Worm (Caenorhabditis elegans) whole organism, young adult: ENCODE results near the gene EEED8.14.

ENCODE experiments used
- B0035.1 ChIP-seq: sonication (generic microtip); optimal IDR thresholded peaks from 2 replicates; lab custom pipeline; 2016; ENCODE audit warnings: missing genetic modification characterization, mild to moderate bottlenecking, missing compliant biosample characterization, missing genotype, missing genetic modification reagents
- C06A6.2 ChIP-seq: fragments of 200-800 bp; sonication (Bioruptor generic); conservative IDR thresholded peaks from 2 replicates; pipeline ENCODE4 v1.3.6; 2022; ENCODE audit warnings: missing genetic modification characterization, missing compliant biosample characterization
- C17E4.6 ChIP-seq: fragments of 200-800 bp; sonication (Bioruptor generic); IDR thresholded peaks from 2 replicates; pipeline ENCODE4 v1.3.6; 2022; ENCODE audit warnings: missing genetic modification reagents, missing genetic modification characterization, missing compliant biosample characterization
- F10E7.11 ChIP-seq: sonication (generic microtip); optimal IDR thresholded peaks from 2 replicates; lab custom pipeline; 2017; ENCODE audit warnings: mild to moderate bottlenecking, missing genetic modification characterization, moderate library complexity, missing compliant biosample characterization
- F23B12.7 ChIP-seq: sonication (generic microtip); optimal IDR thresholded peaks from 2 replicates; lab custom pipeline; 2017; ENCODE audit warnings: missing genetic modification characterization, mild to moderate bottlenecking, missing compliant biosample characterization, antibody characterized with exemption, moderate library complexity; ENCODE audit not compliant: insufficient read depth
- F39B2.1 ChIP-seq: fragments of 200-800 bp; sonication (Bioruptor generic); IDR thresholded peaks from 2 replicates; pipeline ENCODE4 v1.3.6; 2022; ENCODE audit warnings: missing genetic modification reagents, missing genetic modification characterization, missing compliant biosample characterization
- F49E8.2 ChIP-seq: sonication (generic microtip); optimal IDR thresholded peaks from 3 replicates; lab custom pipeline; 2017; ENCODE audit warnings: missing genetic modification characterization, mild to moderate bottlenecking, missing compliant biosample characterization, antibody characterized with exemption, moderate library complexity; ENCODE audit not compliant: insufficient read depth
- Y53F4B.3 ChIP-seq: fragments of 200-800 bp; sonication (Bioruptor generic); IDR thresholded peaks from 2 replicates; pipeline ENCODE4 v1.3.6; 2022; ENCODE audit warnings: missing genetic modification reagents, missing genetic modification characterization, missing compliant biosample characterization
- Y56A3A.18 ChIP-seq: fragments of 200-800 bp; sonication (Bioruptor generic); IDR thresholded peaks from 2 replicates; pipeline ENCODE4 v1.3.6; 2022; ENCODE audit warnings: missing genetic modification reagents, missing genetic modification characterization, missing compliant biosample characterization
- Y79H2A.3 ChIP-seq: fragments of 200-800 bp; sonication (Bioruptor generic); conservative IDR thresholded peaks from 2 replicates; pipeline ENCODE4 v1.3.6; 2022; ENCODE audit warnings: missing genetic modification reagents, missing genetic modification characterization, missing compliant biosample characterization
- aptf-2 ChIP-seq: fragments of 200-800 bp; sonication (Bioruptor generic); conservative IDR thresholded peaks from 2 replicates; pipeline ENCODE4 v1.3.6; 2022; ENCODE audit warnings: missing genetic modification reagents, missing genetic modification characterization, missing compliant biosample characterization
- attf-5 ChIP-seq: fragments of 200-800 bp; sonication (Bioruptor generic); optimal IDR thresholded peaks from 2 replicates; lab custom pipeline; 2018; ENCODE audit warnings: mild to moderate bottlenecking, missing genetic modification characterization, missing compliant biosample characterization
- attf-6 ChIP-seq: fragments of 200-800 bp; sonication (Bioruptor generic); IDR thresholded peaks from 2 replicates; pipeline ENCODE4 v1.3.6; 2022; ENCODE audit warnings: missing genetic modification reagents, missing genetic modification characterization, missing compliant biosample characterization
- ccch-3 ChIP-seq: fragments of 200-800 bp; sonication (Bioruptor generic); optimal IDR thresholded peaks from 2 replicates; lab custom pipeline; 2018; ENCODE audit warnings: mild to moderate bottlenecking, missing genetic modification characterization, missing compliant biosample characterization
- ceh-58 ChIP-seq: fragments of 200-800 bp; sonication (Bioruptor generic); IDR thresholded peaks from 2 replicates; pipeline ENCODE4 v1.3.6; 2022; ENCODE audit warnings: missing genetic modification characterization, missing compliant biosample characterization
- dox-1 ChIP-seq: fragments of 200-800 bp; sonication (Bioruptor generic); IDR thresholded peaks from 2 replicates; pipeline ENCODE4 v1.3.6; 2022; ENCODE audit warnings: missing genetic modification reagents, missing genetic modification characterization, missing compliant biosample characterization
- dpl-1 ChIP-seq: fragments of 150-350 bp; optimal IDR thresholded peaks from 2 replicates; lab custom pipeline; 2014; ENCODE audit warnings: missing biosample characterization, missing genetic modification reagents, missing genetic modification characterization
- efl-1 ChIP-seq: fragments of 150-350 bp; optimal IDR thresholded peaks from 2 replicates; lab custom pipeline; 2014; ENCODE audit warnings: missing biosample characterization, missing genetic modification reagents, missing genetic modification characterization
- ets-4 ChIP-seq: fragments of 200-800 bp; sonication (Bioruptor generic); optimal IDR thresholded peaks from 2 replicates; lab custom pipeline; 2018; ENCODE audit warnings: mild to moderate bottlenecking, missing genetic modification characterization, missing compliant biosample characterization
- fkh-3 ChIP-seq: sonication (generic microtip); optimal IDR thresholded peaks from 2 replicates; lab custom pipeline; 2016; ENCODE audit warnings: mild to moderate bottlenecking, missing genetic modification characterization, missing compliant biosample characterization
- hlh-26 ChIP-seq: fragments of 200-800 bp; sonication (Bioruptor generic); conservative IDR thresholded peaks from 2 replicates; pipeline ENCODE4 v1.3.6; 2022; ENCODE audit warnings: missing genetic modification reagents, missing genetic modification characterization, missing compliant biosample characterization
- hmg-1.2 ChIP-seq: fragments of 200-800 bp; sonication (Bioruptor generic); IDR thresholded peaks from 2 replicates; pipeline ENCODE4 v1.3.6; 2022; ENCODE audit warnings: missing genetic modification reagents, missing genetic modification characterization, missing compliant biosample characterization
- hsf-1 ChIP-seq: fragments of 200-800 bp; sonication (Bioruptor generic); IDR thresholded peaks from 2 replicates; pipeline ENCODE4 v1.3.6; 2022; ENCODE audit warnings: missing genetic modification reagents, missing genetic modification characterization, missing compliant biosample characterization
- lin-40 ChIP-seq: sonication (generic microtip); optimal IDR thresholded peaks from 2 replicates; lab custom pipeline; 2016; ENCODE audit warnings: missing genetic modification characterization, mild to moderate bottlenecking, missing compliant biosample characterization, missing genotype, missing genetic modification reagents
- lin-54 ChIP-seq: fragments of 200-800 bp; sonication (Bioruptor generic); optimal IDR thresholded peaks from 2 replicates; lab custom pipeline; 2018; ENCODE audit warnings: mild to moderate bottlenecking, missing genetic modification characterization, missing compliant biosample characterization
- lir-1 ChIP-seq: fragments of 200-800 bp; sonication (Bioruptor generic); conservative IDR thresholded peaks from 2 replicates; pipeline ENCODE4 v1.3.6; 2022; ENCODE audit warnings: missing genetic modification reagents, missing genetic modification characterization, missing compliant biosample characterization
- lsl-1 ChIP-seq: fragments of 200-800 bp; sonication (Bioruptor generic); optimal IDR thresholded peaks from 2 replicates; lab custom pipeline; 2018; ENCODE audit warnings: mild to moderate bottlenecking, missing genetic modification characterization, moderate library complexity, missing compliant biosample characterization
- lsy-27 ChIP-seq: sonication (generic microtip); optimal IDR thresholded peaks from 2 replicates; lab custom pipeline; 2017; ENCODE audit warnings: missing genetic modification characterization, mild to moderate bottlenecking, missing compliant biosample characterization, antibody characterized with exemption, missing genotype, borderline replicate concordance; ENCODE audit not compliant: insufficient read depth
- madf-8 ChIP-seq: fragments of 200-800 bp; sonication (Bioruptor generic); conservative IDR thresholded peaks from 2 replicates; pipeline ENCODE4 v1.3.6; 2022; ENCODE audit warnings: missing genetic modification reagents, missing genetic modification characterization, missing compliant biosample characterization
- mes-4 ChIP-seq: sonication (generic microtip); optimal IDR thresholded peaks from 2 replicates; lab custom pipeline; 2016; ENCODE audit warnings: missing genotype, missing genetic modification characterization, missing compliant biosample characterization
- mxl-1 ChIP-seq: sonication (generic microtip); optimal IDR thresholded peaks from 2 replicates; lab custom pipeline; 2016; ENCODE audit warnings: missing genetic modification characterization, missing compliant biosample characterization
- nfyb-1 ChIP-seq: fragments of 200-800 bp; sonication (Bioruptor generic); IDR thresholded peaks from 2 replicates; pipeline ENCODE4 v1.3.6; 2022; ENCODE audit warnings: missing genetic modification reagents, missing genetic modification characterization, missing compliant biosample characterization
- nhr-120 ChIP-seq: fragments of 200-800 bp; sonication (Bioruptor generic); IDR thresholded peaks from 2 replicates; pipeline ENCODE4 v1.3.6; 2022; ENCODE audit warnings: missing genetic modification characterization, missing compliant biosample characterization
- nhr-179 ChIP-seq: sonication (generic microtip); optimal IDR thresholded peaks from 2 replicates; lab custom pipeline; 2016; ENCODE audit warnings: mild to moderate bottlenecking, missing genetic modification characterization, missing compliant biosample characterization
- pbrm-1 ChIP-seq: fragments of 200-800 bp; sonication (Bioruptor generic); IDR thresholded peaks from 2 replicates; pipeline ENCODE4 v1.3.6; 2022; ENCODE audit warnings: missing genetic modification reagents, missing genetic modification characterization, missing compliant biosample characterization
- rec-8 ChIP-seq, 2 experiments: sonication (generic microtip); optimal IDR thresholded peaks; 2 replicates each; lab custom pipeline; 2016; ENCODE audit warnings: mild to moderate bottlenecking in 2 of 2, missing genetic modification characterization in 2 of 2, missing genetic modification reagents in 2 of 2, missing genotype in 2 of 2, missing biosample characterization in 1 of 2, missing compliant biosample characterization in 1 of 2, moderate library complexity in 1 of 2
- rpc-1 ChIP-seq, 2 experiments: fragments of 150-350 bp in 1 of 2; sonication (generic microtip) in 1 of 2; optimal IDR thresholded peaks; 2 replicates each; lab custom pipeline; 2014 to 2018; ENCODE audit warnings: missing biosample characterization in 1 of 2, missing genetic modification characterization in 1 of 2, missing genetic modification reagents in 1 of 2, missing genotype in 1 of 2
- sdz-38 ChIP-seq: sonication (generic microtip); optimal IDR thresholded peaks from 2 replicates; lab custom pipeline; 2016; ENCODE audit warnings: missing genotype, missing genetic modification characterization, missing compliant biosample characterization
- sea-2 ChIP-seq: fragments of 200-800 bp; sonication (Bioruptor generic); IDR thresholded peaks from 2 replicates; pipeline ENCODE4 v1.3.6; 2022; ENCODE audit warnings: missing genetic modification characterization, missing compliant biosample characterization
- snpc-1.1 ChIP-seq: sonication (generic microtip); optimal IDR thresholded peaks from 2 replicates; lab custom pipeline; 2017; ENCODE audit warnings: missing genetic modification characterization, mild to moderate bottlenecking, missing compliant biosample characterization, antibody characterized with exemption, moderate library complexity, missing genotype, missing genetic modification reagents; ENCODE audit not compliant: insufficient read depth
- snpc-1.3 ChIP-seq: sonication (generic microtip); optimal IDR thresholded peaks from 2 replicates; lab custom pipeline; 2017; ENCODE audit warnings: missing genetic modification characterization, mild to moderate bottlenecking, missing compliant biosample characterization, antibody characterized with exemption, moderate library complexity, missing genotype, missing genetic modification reagents; ENCODE audit not compliant: insufficient read depth
- snpc-4 ChIP-seq, 5 experiments: fragments of 150-350 bp in 1 of 5; sonication (generic microtip) in 4 of 5; optimal IDR thresholded peaks; 2 replicates each; lab custom pipeline; 2014 to 2018; ENCODE audit warnings: missing genetic modification characterization in 5 of 5, missing biosample characterization in 3 of 5, antibody characterized with exemption in 2 of 5, mild to moderate bottlenecking in 2 of 5, missing compliant biosample characterization in 2 of 5, missing genotype in 2 of 5, moderate library complexity in 2 of 5, missing genetic modification reagents in 1 of 5
- somi-1 ChIP-seq: fragments of 200-800 bp; sonication (Bioruptor generic); optimal IDR thresholded peaks from 2 replicates; lab custom pipeline; 2018; ENCODE audit warnings: mild to moderate bottlenecking, missing genetic modification characterization, missing compliant biosample characterization
- tlf-1 ChIP-seq: fragments of 200-800 bp; sonication (Bioruptor generic); optimal IDR thresholded peaks from 2 replicates; lab custom pipeline; 2018; ENCODE audit warnings: mild to moderate bottlenecking, missing genetic modification characterization, missing compliant biosample characterization
- unc-62 ChIP-seq: fragments of 150-350 bp; optimal IDR thresholded peaks from 2 replicates; lab custom pipeline; 2014; ENCODE audit warnings: missing biosample characterization, missing genetic modification reagents, missing genetic modification characterization
- zfh-2 ChIP-seq: fragments of 200-800 bp; sonication (Bioruptor generic); conservative IDR thresholded peaks from 2 replicates; pipeline ENCODE4 v1.3.6; 2022; ENCODE audit warnings: missing genetic modification reagents, missing genetic modification characterization, missing compliant biosample characterization
- ztf-22 ChIP-seq: fragments of 200-800 bp; sonication (Bioruptor generic); optimal IDR thresholded peaks from 2 replicates; lab custom pipeline; 2018; ENCODE audit warnings: mild to moderate bottlenecking, missing genetic modification characterization, moderate library complexity, missing compliant biosample characterization

The EEED8.14 gene

ce11 chrII:5426054-5426453, 12.2 kb upstream of the EEED8.14 start:
- TF ChIP-seq ets-4 (GFP tag; lab: Kevin White, UChicago) (peak; percentile 13), aptf-2 (GFP tag; lab: Robert Waterston, UW) (no peak), F23B12.7 (tag; lab: Kevin White, UChicago) (no peak), Y53F4B.3 (no peak), hsf-1 (no peak), nfyb-1 (0 out of 2 replicates have a peak, but pooled peaks have one; percentile 59), C17E4.6 (no peak), lin-54 (GFP tag; lab: Kevin White, UChicago) (peak; percentile 18), F39B2.1 (GFP tag; lab: Robert Waterston, UW) (no peak), Y79H2A.3 (GFP tag; lab: Robert Waterston, UW) (no peak), snpc-1.1 (tag; lab: Kevin White, UChicago) (no peak), lir-1 (GFP tag; lab: Robert Waterston, UW) (no peak), lsy-27 (tag; lab: Kevin White, UChicago) (no peak), rpc-1 (optimal IDR thresholded peaks at IDR 0.05; lab: Kevin White, UChicago) (no peak), rpc-1 (tag; optimal IDR thresholded peaks at IDR 0.05; lab: Kevin White, UChicago) (no peak), attf-6 (GFP tag; lab: Robert Waterston, UW) (no peak), F10E7.11 (no peak), dox-1 (GFP tag; lab: Robert Waterston, UW) (peak; percentile 65), sdz-38 (tag; lab: Kevin White, UChicago) (no peak), B0035.1 (no peak), sea-2 (no peak), lin-40 (tag; lab: Kevin White, UChicago) (peak; percentile 15), nhr-120 (GFP tag; lab: Robert Waterston, UW) (no peak), somi-1 (GFP tag; lab: Kevin White, UChicago) (peak; percentile 6), efl-1 (GFP tag; lab: Kevin White, UChicago) (no peak), hlh-26 (GFP tag; lab: Robert Waterston, UW) (no peak), unc-62 (peak; percentile 43), snpc-1.3 (no peak), F49E8.2 (tag; lab: Kevin White, UChicago) (no peak), C06A6.2 (GFP tag; lab: Robert Waterston, UW) (peak; percentile 26; the same call in 1 of the 2 replicates), mxl-1 (no peak), pbrm-1 (GFP tag; lab: Robert Waterston, UW) (no peak), lsl-1 (GFP tag; lab: Kevin White, UChicago) (no peak), rec-8 (tag; optimal IDR thresholded peaks at IDR 0.05; lab: Kevin White, UChicago) (no peak), dpl-1 (no peak), Y56A3A.18 (GFP tag; lab: Robert Waterston, UW) (no peak), ztf-22 (GFP tag; lab: Kevin White, UChicago) (no peak), attf-5 (GFP tag; lab: Kevin White, UChicago) (peak; percentile 74), mes-4 (no peak), nhr-179 (tag; lab: Kevin White, UChicago) (no peak), madf-8 (GFP tag; lab: Robert Waterston, UW) (no peak), tlf-1 (GFP tag; lab: Kevin White, UChicago) (no peak), hmg-1.2 (GFP tag; lab: Robert Waterston, UW) (no peak; the same call in 1 of the 2 replicates), snpc-4 (GFP tag; optimal IDR thresholded peaks at IDR 0.05; lab: Kevin White, UChicago) (no peak), snpc-4 (tag; optimal IDR thresholded peaks at IDR 0.05; lab: Kevin White, UChicago) (peak in 3 of 4 experiments; percentile 8 to 18 (median 9)), ceh-58 (no peak), zfh-2 (GFP tag; lab: Robert Waterston, UW) (no peak), ccch-3 (GFP tag; lab: Kevin White, UChicago) (no peak), fkh-3 (no peak)
